Fruit fly (Drosophila melanogaster) whole organism, embryonic: ENCODE data around the gene Evi5.

ENCODE experiments used
- BtbVII ChIP-seq: fragments of 200-800 bp; sonication (Bioruptor generic); optimal IDR thresholded peaks from 3 replicates; lab custom pipeline; 2017; ENCODE audit warnings: missing biosample characterization, mild to moderate bottlenecking, missing genetic modification characterization
- CG10543 ChIP-seq: fragments of 200-800 bp; sonication (Bioruptor generic); optimal IDR thresholded peaks from 3 replicates; lab custom pipeline; 2017; ENCODE audit warnings: missing biosample characterization, mild to moderate bottlenecking, missing genetic modification characterization, moderate library complexity
- CG10979 ChIP-seq: fragments of 200-800 bp; sonication (Bioruptor generic); optimal IDR thresholded peaks from 2 replicates; lab custom pipeline; 2018; ENCODE audit warnings: missing biosample characterization, mild to moderate bottlenecking, missing genetic modification characterization, moderate library complexity
- CG14441 ChIP-seq: fragments of 200-800 bp; sonication (Bioruptor generic); IDR thresholded peaks from 2 replicates; pipeline ENCODE4 v1.3.6; 2022; ENCODE audit warnings: missing biosample characterization, missing genetic modification characterization
- CG15479 ChIP-seq: fragments of 200-800 bp; sonication (Bioruptor generic); optimal IDR thresholded peaks from 3 replicates; lab custom pipeline; 2019; ENCODE audit warnings: missing biosample characterization, mild to moderate bottlenecking, missing genetic modification characterization, moderate library complexity
- CG15514 ChIP-seq: fragments of 200-800 bp; sonication (Bioruptor generic); optimal IDR thresholded peaks from 3 replicates; lab custom pipeline; 2017; ENCODE audit warnings: missing biosample characterization, missing genetic modification characterization, mild to moderate bottlenecking, moderate library complexity, missing genetic modification reagents
- CG1602 ChIP-seq: fragments of 200-800 bp; sonication (Bioruptor generic); optimal IDR thresholded peaks from 3 replicates; lab custom pipeline; 2016; ENCODE audit warnings: missing biosample characterization, missing genetic modification characterization
- CG16779 ChIP-seq: fragments of 200-800 bp; sonication (Bioruptor generic); IDR thresholded peaks from 2 replicates; pipeline ENCODE4 v1.3.6; 2022; ENCODE audit warnings: missing biosample characterization, missing genetic modification characterization
- CG17829 ChIP-seq: fragments of 200-800 bp; optimal IDR thresholded peaks from 2 replicates; lab custom pipeline; 2019; ENCODE audit warnings: missing biosample characterization, mild to moderate bottlenecking, missing genetic modification characterization, moderate library complexity
- CG18619 ChIP-seq: fragments of 200-800 bp; sonication (Bioruptor generic); optimal IDR thresholded peaks from 3 replicates; lab custom pipeline; 2017; ENCODE audit warnings: missing biosample characterization, mild to moderate bottlenecking, missing genetic modification characterization
- CG2202 ChIP-seq: fragments of 200-800 bp; sonication (Bioruptor generic); optimal IDR thresholded peaks from 2 replicates; lab custom pipeline; 2018; ENCODE audit warnings: missing biosample characterization, mild to moderate bottlenecking, missing genetic modification characterization
- CG32767 ChIP-seq: fragments of 200-800 bp; sonication (Bioruptor generic); IDR thresholded peaks from 2 replicates; pipeline ENCODE4 v1.3.6; 2022; ENCODE audit warnings: missing biosample characterization, missing genetic modification characterization
- CG3838 ChIP-seq: fragments of 200-800 bp; sonication (Bioruptor generic); optimal IDR thresholded peaks from 3 replicates; lab custom pipeline; 2016; ENCODE audit warnings: missing biosample characterization, missing genetic modification characterization
- CG3847 ChIP-seq: fragments of 200-800 bp; sonication (Bioruptor generic); IDR thresholded peaks from 2 replicates; pipeline ENCODE4 v1.3.6; 2022; ENCODE audit warnings: missing biosample characterization, missing genetic modification characterization
- CG3995 ChIP-seq: fragments of 200-800 bp; sonication (Bioruptor generic); optimal IDR thresholded peaks from 3 replicates; lab custom pipeline; 2016; ENCODE audit warnings: missing biosample characterization, missing genetic modification characterization
- CG4730 ChIP-seq: fragments of 200-800 bp; sonication (Bioruptor generic); IDR thresholded peaks from 2 replicates; pipeline ENCODE4 v1.3.6; 2022; ENCODE audit warnings: missing biosample characterization, missing genetic modification characterization
- CG7987 ChIP-seq: fragments of 200-800 bp; sonication (Bioruptor generic); optimal IDR thresholded peaks from 2 replicates; lab custom pipeline; 2018; ENCODE audit warnings: missing biosample characterization, mild to moderate bottlenecking, missing genetic modification characterization, moderate library complexity
- CG8089 ChIP-seq: fragments of 200-800 bp; sonication (Bioruptor generic); optimal IDR thresholded peaks from 3 replicates; lab custom pipeline; 2016; ENCODE audit warnings: missing biosample characterization, missing genetic modification characterization
- CG8281 ChIP-seq: fragments of 200-800 bp; sonication (Bioruptor generic); optimal IDR thresholded peaks from 2 replicates; lab custom pipeline; 2018; ENCODE audit warnings: missing biosample characterization, mild to moderate bottlenecking, missing genetic modification characterization, moderate library complexity
- Chrac-16 ChIP-seq: fragments of 200-800 bp; sonication (Bioruptor generic); optimal IDR thresholded peaks from 3 replicates; lab custom pipeline; 2016; ENCODE audit warnings: missing biosample characterization, missing genetic modification characterization
- CrebB ChIP-seq: fragments of 200-800 bp; sonication (Bioruptor generic); optimal IDR thresholded peaks from 3 replicates; lab custom pipeline; 2018; ENCODE audit warnings: missing biosample characterization, mild to moderate bottlenecking, missing genetic modification characterization
- Dek ChIP-seq: fragments of 200-800 bp; sonication (Bioruptor generic); optimal IDR thresholded peaks from 3 replicates; lab custom pipeline; 2019; ENCODE audit warnings: missing biosample characterization, mild to moderate bottlenecking, missing genetic modification characterization, moderate library complexity
- HHEX ChIP-seq: fragments of 200-800 bp; sonication (Bioruptor generic); optimal IDR thresholded peaks from 3 replicates; lab custom pipeline; 2017; ENCODE audit warnings: missing biosample characterization, mild to moderate bottlenecking, missing genetic modification characterization, missing genetic modification reagents
- Hr51 ChIP-seq, 2 experiments: fragments of 200-800 bp; sonication (Bioruptor generic); optimal IDR thresholded peaks; 2 replicates in 1 of 2; 3 replicates in 1 of 2; lab custom pipeline; 2016 to 2018; ENCODE audit warnings: missing biosample characterization in 2 of 2, missing genetic modification characterization in 2 of 2, mild to moderate bottlenecking in 1 of 2, moderate library complexity in 1 of 2
- Lhr ChIP-seq: fragments of 200-800 bp; sonication (Bioruptor generic); optimal IDR thresholded peaks from 3 replicates; lab custom pipeline; 2017; ENCODE audit warnings: mild to moderate bottlenecking, missing biosample characterization, missing genetic modification reagents, missing genetic modification characterization
- Nf-YC ChIP-seq: fragments of 200-800 bp; optimal IDR thresholded peaks from 3 replicates; lab custom pipeline; 2019; ENCODE audit warnings: missing biosample characterization, mild to moderate bottlenecking, missing genetic modification characterization, moderate library complexity
- Side ChIP-seq: fragments of 200-800 bp; sonication (Bioruptor generic); optimal IDR thresholded peaks from 2 replicates; lab custom pipeline; 2016; ENCODE audit warnings: missing biosample characterization, missing genetic modification characterization
- Sin3A ChIP-seq: fragments of >200 bp; optimal IDR thresholded peaks from 2 replicates; lab custom pipeline; 2018
- Spps ChIP-seq: fragments of 200-800 bp; sonication (Bioruptor generic); optimal IDR thresholded peaks from 2 replicates; lab custom pipeline; 2018; ENCODE audit warnings: missing biosample characterization, mild to moderate bottlenecking, missing genetic modification characterization
- Usf ChIP-seq: fragments of 200-800 bp; sonication (Bioruptor generic); optimal IDR thresholded peaks from 2 replicates; lab custom pipeline; 2017; ENCODE audit warnings: missing genotype, missing biosample characterization, missing genetic modification characterization
- chif ChIP-seq, 2 experiments: fragments of 200-800 bp; sonication (Bioruptor generic); optimal IDR thresholded peaks; 3 replicates each; lab custom pipeline; 2016; ENCODE audit warnings: missing biosample characterization in 2 of 2, missing genetic modification characterization in 2 of 2
- ci ChIP-seq: fragments of 200-800 bp; sonication (Bioruptor generic); IDR thresholded peaks from 3 replicates; pipeline ENCODE4 v1.3.6; 2022; ENCODE audit warnings: missing biosample characterization, missing genetic modification characterization
- crol ChIP-seq: fragments of 200-800 bp; sonication (Bioruptor generic); IDR thresholded peaks from 2 replicates; pipeline ENCODE4 v1.3.6; 2022; ENCODE audit warnings: missing biosample characterization, missing genetic modification characterization
- dm ChIP-seq: fragments of 200-800 bp; sonication (Bioruptor generic); optimal IDR thresholded peaks from 3 replicates; lab custom pipeline; 2016; ENCODE audit warnings: missing biosample characterization, missing genetic modification characterization
- dmrt99B ChIP-seq: fragments of 200-800 bp; sonication (Bioruptor generic); optimal IDR thresholded peaks from 2 replicates; lab custom pipeline; 2018; ENCODE audit warnings: missing biosample characterization, mild to moderate bottlenecking, missing genetic modification characterization, moderate library complexity
- dysf ChIP-seq: fragments of 200-800 bp; sonication (Bioruptor generic); IDR thresholded peaks from 3 replicates; pipeline ENCODE4 v1.3.6; 2022; ENCODE audit warnings: missing biosample characterization, missing genetic modification characterization
- emc ChIP-seq: fragments of 200-800 bp; sonication (Bioruptor generic); optimal IDR thresholded peaks from 2 replicates; lab custom pipeline; 2016; ENCODE audit warnings: missing biosample characterization, missing genetic modification characterization
- ems ChIP-seq: fragments of 200-800 bp; sonication (Bioruptor generic); optimal IDR thresholded peaks from 3 replicates; lab custom pipeline; 2016; ENCODE audit warnings: missing biosample characterization, missing genetic modification characterization
- fru ChIP-seq: fragments of >200 bp; optimal IDR thresholded peaks from 2 replicates; lab custom pipeline; 2017
- gce ChIP-seq: fragments of 200-800 bp; sonication (Bioruptor generic); IDR thresholded peaks from 3 replicates; pipeline ENCODE4 v1.3.6; 2022; ENCODE audit warnings: missing biosample characterization, missing genetic modification characterization
- hkb ChIP-seq, 2 experiments: fragments of 200-800 bp in 1 of 2; fragments of >200 bp in 1 of 2; sonication (Bioruptor generic) in 1 of 2; IDR thresholded peaks in 1 of 2; optimal IDR thresholded peaks in 1 of 2; 2 replicates each; pipeline versions ENCODE4 v1.3.6 to Lab custom; 2017 to 2022; ENCODE audit warnings: missing biosample characterization in 1 of 2, missing genetic modification characterization in 1 of 2
- ind ChIP-seq: fragments of 200-800 bp; sonication (Bioruptor generic); optimal IDR thresholded peaks from 3 replicates; lab custom pipeline; 2016; ENCODE audit warnings: missing biosample characterization, missing genetic modification characterization
- kah ChIP-seq: fragments of 200-800 bp; sonication (Bioruptor generic); optimal IDR thresholded peaks from 2 replicates; lab custom pipeline; 2018; ENCODE audit warnings: missing biosample characterization, mild to moderate bottlenecking, missing genetic modification characterization
- lbe ChIP-seq: fragments of 200-800 bp; sonication (Bioruptor generic); optimal IDR thresholded peaks from 2 replicates; lab custom pipeline; 2016; ENCODE audit warnings: missing biosample characterization, mild to moderate bottlenecking, missing genetic modification characterization
- mld ChIP-seq: fragments of 200-800 bp; sonication (Bioruptor generic); IDR thresholded peaks from 3 replicates; pipeline ENCODE4 v1.3.6; 2022; ENCODE audit warnings: missing biosample characterization, missing genetic modification characterization; ENCODE audit not compliant: partially characterized antibody
- nom ChIP-seq: fragments of 200-800 bp; sonication (Bioruptor generic); optimal IDR thresholded peaks from 2 replicates; lab custom pipeline; 2017; ENCODE audit warnings: missing biosample characterization, missing genetic modification characterization, mild to moderate bottlenecking, moderate library complexity, missing genetic modification reagents
- otp ChIP-seq: fragments of 200-800 bp; sonication (Bioruptor generic); IDR thresholded peaks from 3 replicates; pipeline ENCODE4, ENCODE4 v1.3.6; 2022; ENCODE audit warnings: missing biosample characterization, missing genetic modification characterization
- psq ChIP-seq: fragments of 200-800 bp; sonication (Bioruptor generic); optimal IDR thresholded peaks from 2 replicates; lab custom pipeline; 2017; ENCODE audit warnings: missing biosample characterization, missing genetic modification characterization
- trh ChIP-seq: fragments of 200-800 bp; sonication (Bioruptor generic); optimal IDR thresholded peaks from 2 replicates; lab custom pipeline; 2016; ENCODE audit warnings: missing biosample characterization, missing genetic modification characterization
- vvl ChIP-seq: fragments of 200-800 bp; sonication (Bioruptor generic); IDR thresholded peaks from 2 replicates; pipeline ENCODE4 v1.3.6; 2022; ENCODE audit warnings: missing biosample characterization, missing genetic modification characterization
- zfh2 ChIP-seq: fragments of 200-800 bp; sonication (Bioruptor generic); optimal IDR thresholded peaks from 2 replicates; lab custom pipeline; 2016; ENCODE audit warnings: missing biosample characterization, missing genetic modification characterization

Evi5 gene

dm6 chrX:11427282-11427689 is 26.9 kb downstream of the Evi5 start (continued):
- TF ChIP-seq ci: 0 out of 3 replicates have a peak, but pooled peaks have one; percentile 21
- peak; percentile 39 for TF ChIP-seq CG2202
- TF ChIP-seq BtbVII: peak; percentile 67
- no peak for TF ChIP-seq CG3995 (GFP tag; lab: Kevin White, UChicago)
- no peak for TF ChIP-seq CG1602 (GFP tag; lab: Kevin White, UChicago)
- peak; percentile 19 for TF ChIP-seq CG7987
- no peak for TF ChIP-seq Chrac-16
- TF ChIP-seq kah (GFP tag; lab: Kevin White, UChicago): no peak
- TF ChIP-seq fru (lab: Kevin White, UChicago): no peak
- 0 out of 2 replicates have a peak, but pooled peaks have one; percentile 11 for TF ChIP-seq CG14441 (GFP tag; lab: Robert Waterston, UW)
- no peak for TF ChIP-seq lbe (GFP tag; lab: Kevin White, UChicago)
- TF ChIP-seq Side (GFP tag; lab: Kevin White, UChicago): peak; percentile 50
- TF ChIP-seq Spps (tag; lab: Kevin White, UChicago): no peak
- TF ChIP-seq emc (GFP tag; lab: Kevin White, UChicago): no peak
- no peak for TF ChIP-seq CG15479 (GFP tag; lab: Kevin White, UChicago)
- TF ChIP-seq otp (GFP tag; lab: Robert Waterston, UW): 0 out of 3 replicates have a peak, but pooled peaks have one; percentile 24
- TF ChIP-seq Usf (GFP tag; lab: Kevin White, UChicago): no peak
- TF ChIP-seq Hr51 (GFP tag; optimal IDR thresholded peaks at IDR 0.05; lab: Kevin White, UChicago): no peak
- TF ChIP-seq CG17829 (tag; lab: Kevin White, UChicago): no peak
- TF ChIP-seq zfh2 (GFP tag; lab: Kevin White, UChicago): no peak
- peak; percentile 81 for TF ChIP-seq CG10543 (GFP tag; lab: Kevin White, UChicago)
- TF ChIP-seq CrebB (tag; lab: Kevin White, UChicago): no peak
- no peak for TF ChIP-seq dmrt99B (tag; lab: Kevin White, UChicago)
- no peak for TF ChIP-seq CG16779
- TF ChIP-seq ems (GFP tag; lab: Kevin White, UChicago): no peak
- 0 out of 2 replicates have a peak, but pooled peaks have one; percentile 16 for TF ChIP-seq CG32767 (GFP tag; lab: Robert Waterston, UW)
- peak; percentile 66 for TF ChIP-seq HHEX (GFP tag; lab: Kevin White, UChicago)
- no peak for TF ChIP-seq CG10979 (tag; lab: Kevin White, UChicago)
- no peak for TF ChIP-seq CG4730 (GFP tag; lab: Robert Waterston, UW)
- TF ChIP-seq CG15514 (GFP tag; lab: Kevin White, UChicago): peak; percentile 53
- no peak for TF ChIP-seq CG3847 (GFP tag; lab: Robert Waterston, UW)
- no peak for TF ChIP-seq dm (GFP tag; lab: Kevin White, UChicago)
- TF ChIP-seq psq (GFP tag; lab: Kevin White, UChicago): no peak
- TF ChIP-seq gce: no peak
- no peak for TF ChIP-seq ind (GFP tag; lab: Kevin White, UChicago)
- peak; percentile 4 for TF ChIP-seq Dek (tag; lab: Kevin White, UChicago)
- peak; percentile 78 for TF ChIP-seq vvl (GFP tag; lab: Robert Waterston, UW)
- no peak for TF ChIP-seq Sin3A
- TF ChIP-seq trh (GFP tag; lab: Kevin White, UChicago): no peak
- TF ChIP-seq CG3838 (GFP tag; lab: Kevin White, UChicago): no peak
- no peak for TF ChIP-seq hkb (optimal IDR thresholded peaks at IDR 0.05; lab: Kevin White, UChicago)
- 0 out of 2 replicates have a peak, but pooled peaks have one; percentile 30 for TF ChIP-seq hkb (GFP tag; IDR thresholded peaks at IDR 0.05; lab: Robert Waterston, UW)
- peak; percentile 89 for TF ChIP-seq crol (GFP tag; lab: Robert Waterston, UW)
- peak; percentile 14 for TF ChIP-seq Nf-YC (tag; lab: Kevin White, UChicago)
- peak; percentile 25 for TF ChIP-seq Lhr (GFP tag; lab: Kevin White, UChicago)
- TF ChIP-seq CG18619 (GFP tag; lab: Kevin White, UChicago): peak; percentile 21
- no peak for TF ChIP-seq nom (GFP tag; lab: Kevin White, UChicago)
- no peak for TF ChIP-seq chif (GFP tag; optimal IDR thresholded peaks at IDR 0.05; lab: Kevin White, UChicago)
- 0 out of 3 replicates have a peak, but pooled peaks have one; percentile 12 for TF ChIP-seq dysf (GFP tag; lab: Robert Waterston, UW)
- peak; percentile 18 for TF ChIP-seq CG8281 (tag; lab: Kevin White, UChicago)
- no peak for TF ChIP-seq CG8089
- no peak for TF ChIP-seq mld (GFP tag; lab: Robert Waterston, UW)
